Worm (Caenorhabditis elegans) whole organism, L2 larva: ENCODE results near the gene C08E8.1.

Experiments
- C34F6.9 ChIP-seq: fragments of 150-350 bp; optimal IDR thresholded peaks from 2 replicates; lab custom pipeline; 2014; ENCODE audit warnings: missing biosample characterization, missing genetic modification characterization
- F13H6.1 ChIP-seq: sonication (generic microtip); optimal IDR thresholded peaks from 2 replicates; lab custom pipeline; 2016; ENCODE audit warnings: missing genetic modification characterization, missing compliant biosample characterization
- R02D3.7 ChIP-seq: fragments of 150-350 bp; optimal IDR thresholded peaks from 2 replicates; lab custom pipeline; 2014; ENCODE audit warnings: missing biosample characterization, missing genetic modification characterization
- Y55F3AM.14 ChIP-seq: fragments of 200-800 bp; sonication (Bioruptor generic); optimal IDR thresholded peaks from 2 replicates; lab custom pipeline; 2018; ENCODE audit warnings: mild to moderate bottlenecking, missing genetic modification characterization, missing compliant biosample characterization
- alr-1 ChIP-seq: fragments of 150-350 bp; optimal IDR thresholded peaks from 2 replicates; lab custom pipeline; 2014; ENCODE audit warnings: missing biosample characterization, missing genetic modification characterization
- aly-2 ChIP-seq: fragments of 150-350 bp; optimal IDR thresholded peaks from 2 replicates; lab custom pipeline; 2014; ENCODE audit warnings: missing biosample characterization, missing genetic modification characterization
- ama-1 ChIP-seq: fragments of 150-350 bp; optimal IDR thresholded peaks from 2 replicates; lab custom pipeline; 2018; ENCODE audit warnings: inconsistent platforms
- blmp-1 ChIP-seq: sonication (generic microtip); optimal IDR thresholded peaks from 2 replicates; lab custom pipeline; 2017; ENCODE audit warnings: missing genetic modification characterization, mild to moderate bottlenecking, missing compliant biosample characterization, antibody characterized with exemption, moderate library complexity; ENCODE audit not compliant: insufficient read depth
- ceh-16 ChIP-seq: fragments of 150-350 bp; optimal IDR thresholded peaks from 2 replicates; lab custom pipeline; 2014; ENCODE audit warnings: missing biosample characterization, missing genetic modification characterization
- crh-2 ChIP-seq: sonication (generic microtip); optimal IDR thresholded peaks from 2 replicates; lab custom pipeline; 2017; ENCODE audit warnings: missing biosample characterization, missing genetic modification characterization
- dmd-4 ChIP-seq: sonication (generic microtip); optimal IDR thresholded peaks from 2 replicates; lab custom pipeline; 2017; ENCODE audit warnings: missing biosample characterization, missing genetic modification characterization
- egl-27 ChIP-seq: sonication (generic microtip); optimal IDR thresholded peaks from 3 replicates; lab custom pipeline; 2017; ENCODE audit warnings: missing biosample characterization, missing genetic modification reagents, missing genetic modification characterization
- elt-3 ChIP-seq: sonication (generic microtip); optimal IDR thresholded peaks from 2 replicates; lab custom pipeline; 2017; ENCODE audit warnings: missing biosample characterization, missing genetic modification characterization
- fos-1 ChIP-seq: fragments of 150-350 bp; optimal IDR thresholded peaks from 2 replicates; lab custom pipeline; 2014; ENCODE audit warnings: missing biosample characterization, missing genetic modification characterization
- gmeb-1 ChIP-seq: fragments of 150-350 bp; optimal IDR thresholded peaks from 2 replicates; lab custom pipeline; 2014; ENCODE audit warnings: missing biosample characterization, missing genetic modification characterization
- lin-11 ChIP-seq: fragments of 150-350 bp; sonication (generic microtip); optimal IDR thresholded peaks from 2 replicates; lab custom pipeline; 2014; ENCODE audit warnings: missing biosample characterization, missing genetic modification characterization, inconsistent platforms, mixed read lengths
- lin-39 ChIP-seq: fragments of 150-350 bp; optimal IDR thresholded peaks from 2 replicates; lab custom pipeline; 2014; ENCODE audit warnings: missing biosample characterization, missing genetic modification reagents, missing genetic modification characterization
- lsy-2 ChIP-seq, 2 experiments: fragments of 150-350 bp in 1 of 2; sonication (generic microtip) in 1 of 2; optimal IDR thresholded peaks; 2 replicates each; lab custom pipeline; 2014 to 2017; ENCODE audit warnings: missing biosample characterization in 2 of 2, missing genetic modification characterization in 2 of 2
- mab-5 ChIP-seq: fragments of 150-350 bp; optimal IDR thresholded peaks from 2 replicates; lab custom pipeline; 2014; ENCODE audit warnings: missing biosample characterization, missing genetic modification characterization
- mbf-1 ChIP-seq: sonication (generic microtip); optimal IDR thresholded peaks from 2 replicates; lab custom pipeline; 2017; ENCODE audit warnings: missing biosample characterization, missing genetic modification characterization
- mdl-1 ChIP-seq, 2 experiments: fragments of 150-350 bp in 1 of 2; sonication (generic microtip) in 1 of 2; optimal IDR thresholded peaks; 2 replicates each; lab custom pipeline; 2017; ENCODE audit warnings: missing biosample characterization in 2 of 2, missing genetic modification characterization in 2 of 2
- nhr-10 ChIP-seq: sonication (generic microtip); optimal IDR thresholded peaks from 2 replicates; lab custom pipeline; 2017; ENCODE audit warnings: missing biosample characterization, missing genetic modification characterization
- nhr-21 ChIP-seq: fragments of 150-350 bp; optimal IDR thresholded peaks from 2 replicates; lab custom pipeline; 2014; ENCODE audit warnings: missing biosample characterization, missing genetic modification characterization
- nhr-23 ChIP-seq: fragments of 150-350 bp; optimal IDR thresholded peaks from 2 replicates; lab custom pipeline; 2014; ENCODE audit warnings: missing biosample characterization, missing genetic modification reagents, missing genetic modification characterization
- nhr-237 ChIP-seq: fragments of 150-350 bp; optimal IDR thresholded peaks from 2 replicates; lab custom pipeline; 2014; ENCODE audit warnings: missing biosample characterization, missing genetic modification characterization
- nhr-25 ChIP-seq: fragments of 150-350 bp; sonication (generic microtip); optimal IDR thresholded peaks from 3 replicates; lab custom pipeline; 2014; ENCODE audit warnings: missing biosample characterization, missing genetic modification characterization
- nhr-6 ChIP-seq: fragments of 150-350 bp; optimal IDR thresholded peaks from 2 replicates; lab custom pipeline; 2014; ENCODE audit warnings: missing biosample characterization, missing genetic modification characterization
- nhr-77 ChIP-seq: fragments of 150-350 bp; optimal IDR thresholded peaks from 2 replicates; lab custom pipeline; 2014; ENCODE audit warnings: missing biosample characterization, missing genetic modification characterization
- peb-1 ChIP-seq: fragments of 150-350 bp; optimal IDR thresholded peaks from 2 replicates; lab custom pipeline; 2014; ENCODE audit warnings: missing biosample characterization, missing genetic modification characterization
- skn-1 ChIP-seq: sonication (generic microtip); optimal IDR thresholded peaks from 2 replicates; lab custom pipeline; 2017; ENCODE audit warnings: missing biosample characterization, missing genetic modification characterization
- sma-3 ChIP-seq: sonication (generic microtip); optimal IDR thresholded peaks from 2 replicates; lab custom pipeline; 2016; ENCODE audit warnings: missing genetic modification reagents, missing genetic modification characterization, missing compliant biosample characterization
- sma-9 ChIP-seq, 2 experiments: fragments of 150-350 bp in 1 of 2; sonication (generic microtip) in 1 of 2; optimal IDR thresholded peaks; 2 replicates each; lab custom pipeline; 2014 to 2016; ENCODE audit warnings: missing genetic modification characterization in 2 of 2, mild to moderate bottlenecking in 1 of 2, missing biosample characterization in 1 of 2, missing compliant biosample characterization in 1 of 2, missing genetic modification reagents in 1 of 2, moderate library complexity in 1 of 2
- snpc-4 ChIP-seq: fragments of 150-350 bp; optimal IDR thresholded peaks from 2 replicates; lab custom pipeline; 2014; ENCODE audit warnings: missing biosample characterization, missing genetic modification characterization
- unc-62 ChIP-seq: fragments of 150-350 bp; optimal IDR thresholded peaks from 2 replicates; lab custom pipeline; 2014; ENCODE audit warnings: missing biosample characterization, missing genetic modification reagents, missing genetic modification characterization
- zag-1 ChIP-seq: fragments of 150-350 bp; optimal IDR thresholded peaks from 2 replicates; lab custom pipeline; 2014; ENCODE audit warnings: missing biosample characterization, missing genetic modification characterization
- ztf-1 ChIP-seq: fragments of 200-800 bp; sonication (Bioruptor generic); conservative IDR thresholded peaks from 2 replicates; pipeline ENCODE4 v1.3.6; 2022; ENCODE audit warnings: missing genetic modification characterization, missing compliant biosample characterization
- ztf-11 ChIP-seq: sonication (generic microtip); optimal IDR thresholded peaks from 2 replicates; lab custom pipeline; 2017; ENCODE audit warnings: missing biosample characterization, missing genetic modification characterization
- ztf-4 ChIP-seq: fragments of 150-350 bp; optimal IDR thresholded peaks from 2 replicates; lab custom pipeline; 2014; ENCODE audit warnings: missing biosample characterization, missing genetic modification characterization

C08E8.1 gene

ce11 chrV:18375551-18375950 is 13.2 kb upstream of the C08E8.1 start:
- TF ChIP-seq mab-5 (tag; lab: Kevin White, UChicago) (no peak), nhr-77 (no peak), sma-9 (GFP tag; optimal IDR thresholded peaks at IDR 0.05; lab: Kevin White, UChicago) (no peak), sma-9 (tag; optimal IDR thresholded peaks at IDR 0.05; lab: Kevin White, UChicago) (no peak), R02D3.7 (no peak), dmd-4 (tag; lab: Kevin White, UChicago) (no peak), nhr-10 (tag; lab: Kevin White, UChicago) (no peak), snpc-4 (tag; lab: Kevin White, UChicago) (no peak), nhr-23 (tag; lab: Kevin White, UChicago) (no peak), C34F6.9 (no peak), Y55F3AM.14 (GFP tag; lab: Kevin White, UChicago) (no peak), nhr-25 (tag; lab: Kevin White, UChicago) (no peak), alr-1 (tag; lab: Kevin White, UChicago) (no peak), egl-27 (tag; lab: Kevin White, UChicago) (no peak)

- no peak for TF ChIP-seq R02D3.7
- TF ChIP-seq skn-1 (tag; lab: Kevin White, UChicago), result no peak
- TF ChIP-seq zag-1, result no peak
- TF ChIP-seq snpc-4 (tag; lab: Kevin White, UChicago), result no peak
- no peak for TF ChIP-seq ztf-1
- no peak for TF ChIP-seq nhr-237 (tag; lab: Kevin White, UChicago)
- TF ChIP-seq nhr-21, result no peak
- no peak for TF ChIP-seq crh-2 (tag; lab: Kevin White, UChicago)
- no peak for TF ChIP-seq Y55F3AM.14 (GFP tag; lab: Kevin White, UChicago)
- TF ChIP-seq sma-3 (GFP tag; lab: Kevin White, UChicago), result no peak
- TF ChIP-seq sma-9 (GFP tag; optimal IDR thresholded peaks at IDR 0.05; lab: Kevin White, UChicago), result no peak
- no peak for TF ChIP-seq sma-9 (tag; optimal IDR thresholded peaks at IDR 0.05; lab: Kevin White, UChicago)
- no peak for TF ChIP-seq gmeb-1
- TF ChIP-seq elt-3, result no peak
- TF ChIP-seq, all 48 proteins: peak for 0
Observed at ce11 chrV:18374194-18374593, 11.9 kb upstream of the C08E8.1 start, which contains the start of gene Y51A2B.2. Gene Y51A2B.2, plus strand, starts transcription at chrV:18374494.

- TF ChIP-seq nhr-77, result no peak
- peak; percentile 8 for TF ChIP-seq crh-2 (tag; lab: Kevin White, UChicago)
- TF ChIP-seq fos-1 (tag; lab: Kevin White, UChicago), result peak; percentile 51
Observed at ce11 chrV:18371579-18371978, 9.3 kb upstream of the C08E8.1 start, which contains the start of gene C08E8.4. Gene C08E8.4, plus strand, starts transcription at chrV:18371846.

ce11 chrV:18371028-18371427 is 8.7 kb upstream of the C08E8.1 start:
- TF ChIP-seq gmeb-1 (no peak), ama-1 (lab: Kevin White, UChicago) (no peak)

- no peak for TF ChIP-seq R02D3.7
- TF ChIP-seq C34F6.9, result no peak
- TF ChIP-seq lsy-2 (tag; optimal IDR thresholded peaks at IDR 0.05; lab: Kevin White, UChicago), result no peak
- no peak for TF ChIP-seq unc-62
- no peak for TF ChIP-seq mbf-1 (tag; lab: Kevin White, UChicago)
- no peak for TF ChIP-seq mdl-1 (tag; optimal IDR thresholded peaks at IDR 0.05; lab: Kevin White, UChicago)
- TF ChIP-seq ztf-11 (tag; lab: Kevin White, UChicago), result no peak
- no peak for TF ChIP-seq lin-11
Observed at ce11 chrV:18368322-18368721, 6.0 kb upstream of the C08E8.1 start, which contains the start of gene C08E8.6. Gene C08E8.6, minus strand, starts transcription at chrV:18368422.

- TF ChIP-seq zag-1 (no peak), ztf-11 (tag; lab: Kevin White, UChicago) (no peak), nhr-6 (no peak), fos-1 (tag; lab: Kevin White, UChicago) (no peak), F13H6.1 (no peak), nhr-10 (tag; lab: Kevin White, UChicago) (no peak), lin-39 (tag; lab: Kevin White, UChicago) (no peak), elt-3 (no peak), aly-2 (tag; lab: Kevin White, UChicago) (no peak), R02D3.7 (no peak), crh-2 (tag; lab: Kevin White, UChicago) (no peak), dmd-4 (tag; lab: Kevin White, UChicago) (no peak), ztf-4 (tag; lab: Kevin White, UChicago) (no peak), blmp-1 (no peak), ceh-16 (tag; lab: Kevin White, UChicago) (no peak), mdl-1 (tag; optimal IDR thresholded peaks at IDR 0.05; lab: Kevin White, UChicago) (no peak), egl-27 (tag; lab: Kevin White, UChicago) (no peak), peb-1 (no peak), nhr-21 (no peak)
Observed at ce11 chrV:18364558-18364957, 2.3 kb upstream of the C08E8.1 start, which contains the start of gene C08E8.9. Gene C08E8.9, plus strand, starts transcription at chrV:18364858.
